Fruit fly (Drosophila melanogaster): ENCODE measurements around the gene CG34150.

DNA sequence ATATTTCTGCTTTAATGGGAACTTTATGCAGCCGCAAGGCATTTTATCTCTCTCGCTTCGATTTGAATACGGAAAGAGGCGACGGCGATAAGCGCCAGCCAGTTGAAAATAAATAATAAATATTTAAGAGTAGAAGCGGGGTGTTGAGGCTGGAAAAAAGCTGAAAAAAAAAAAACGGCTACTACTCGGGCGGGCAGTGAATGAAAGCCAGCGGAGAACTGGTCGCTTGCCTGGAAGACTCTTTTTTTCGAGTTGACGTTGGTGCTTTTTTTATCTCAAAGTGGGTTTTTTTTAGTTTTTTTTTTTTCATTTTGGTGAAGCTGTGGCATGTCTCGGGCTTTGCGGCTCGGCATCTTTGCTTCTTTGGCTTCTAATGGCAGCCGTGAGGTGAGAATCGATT, 40.6 kb upstream of the CG34150 start:
- TF ChIP-seq CG32121 (GFP tag; IDR thresholded peaks at IDR 0.05) (no peak; the same call in 1 of the 2 replicates), CG8159 (tag; optimal IDR thresholded peaks at IDR 0.05) (no peak)

Data from whole organism, pupa.